Fruit fly (Drosophila melanogaster): ENCODE data around the gene CG7083.

CG7083 gene

DNA sequence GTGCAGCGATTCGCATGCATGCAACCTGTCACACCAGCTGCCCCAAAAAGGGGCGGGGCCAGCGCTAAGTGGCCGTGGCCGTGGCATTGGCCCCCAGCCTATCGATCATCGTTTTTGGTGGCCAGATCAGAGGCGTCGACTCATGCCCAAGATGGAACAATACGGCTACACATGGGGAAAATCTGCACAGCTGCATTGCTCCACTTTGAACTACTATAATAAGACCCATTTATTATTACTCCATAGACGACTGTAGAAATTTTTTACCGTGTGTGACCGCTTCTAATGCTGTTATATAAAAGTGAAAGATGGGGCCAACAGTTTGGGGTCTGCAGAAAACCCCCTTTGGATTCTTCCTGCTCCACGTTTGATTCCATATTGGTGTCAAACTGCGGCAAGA is 43.4 kb downstream of the CG7083 start (continued):
- TF ChIP-seq CG8319 (GFP tag; optimal IDR thresholded peaks at IDR 0.05): no peak
- no peak for TF ChIP-seq CG34406 (GFP tag; optimal IDR thresholded peaks at IDR 0.05)
- TF ChIP-seq Eip75B (GFP tag; optimal IDR thresholded peaks at IDR 0.05): no peak
- no peak for TF ChIP-seq Ets21C (GFP tag; optimal IDR thresholded peaks at IDR 0.05)
- TF ChIP-seq CG3032 (tag; optimal IDR thresholded peaks at IDR 0.05): no peak
- TF ChIP-seq CG31627 (GFP tag; optimal IDR thresholded peaks at IDR 0.05): no peak
- TF ChIP-seq lz (GFP tag; optimal IDR thresholded peaks at IDR 0.05): no peak
- peak; percentile 60 for TF ChIP-seq CG8119 (GFP tag; IDR thresholded peaks at IDR 0.05)
- TF ChIP-seq CG6163 (GFP tag; IDR thresholded peaks at IDR 0.05): no peak
- TF ChIP-seq Hr38 (GFP tag; optimal IDR thresholded peaks at IDR 0.05): no peak
- no peak for TF ChIP-seq CG3919 (GFP tag; optimal IDR thresholded peaks at IDR 0.05)
- TF ChIP-seq achi (GFP tag; optimal IDR thresholded peaks at IDR 0.05): peak; percentile 27
- no peak for TF ChIP-seq esn (GFP tag; optimal IDR thresholded peaks at IDR 0.05)
- TF ChIP-seq Smox (GFP tag; optimal IDR thresholded peaks at IDR 0.05): no peak
- no peak for TF ChIP-seq dsx (GFP tag; optimal IDR thresholded peaks at IDR 0.05; ENCODE audit: poor library complexity, severe bottlenecking)
- no peak for TF ChIP-seq Sox15 (GFP tag; optimal IDR thresholded peaks at IDR 0.05)
- TF ChIP-seq salr (GFP tag; optimal IDR thresholded peaks at IDR 0.05): peak in 1 of 2 experiments; percentile 59
- no peak for TF ChIP-seq CG6854 (GFP tag; optimal IDR thresholded peaks at IDR 0.05)
- peak; percentile 84 for TF ChIP-seq CG32006 (GFP tag; optimal IDR thresholded peaks at IDR 0.05)
- TF ChIP-seq CG7368 (GFP tag; optimal IDR thresholded peaks at IDR 0.05): no peak
- no peak for TF ChIP-seq Gug (GFP tag; IDR thresholded peaks at IDR 0.05)
- TF ChIP-seq fd85E (GFP tag; optimal IDR thresholded peaks at IDR 0.05): no peak
- no peak for TF ChIP-seq Sox14 (GFP tag; optimal IDR thresholded peaks at IDR 0.05)
- peak; percentile 59 for TF ChIP-seq CG4318 (GFP tag; optimal IDR thresholded peaks at IDR 0.05)
- peak; percentile 21 for TF ChIP-seq CG6276 (GFP tag; optimal IDR thresholded peaks at IDR 0.05)
- no peak for TF ChIP-seq Blimp-1 (GFP tag; optimal IDR thresholded peaks at IDR 0.05)
- no peak for TF ChIP-seq CG6792 (GFP tag; optimal IDR thresholded peaks at IDR 0.05)
- no peak for TF ChIP-seq Sox102F (GFP tag; optimal IDR thresholded peaks at IDR 0.05)
- no peak for TF ChIP-seq Lpt (GFP tag; optimal IDR thresholded peaks at IDR 0.05)
- no peak for TF ChIP-seq CG11294 (GFP tag; IDR thresholded peaks at IDR 0.05)
- TF ChIP-seq CG6808 (GFP tag; optimal IDR thresholded peaks at IDR 0.05): no peak
- TF ChIP-seq pdm3 (GFP tag; optimal IDR thresholded peaks at IDR 0.05): peak; percentile 23
- TF ChIP-seq Hr39 (GFP tag; optimal IDR thresholded peaks at IDR 0.05): no peak

- TF ChIP-seq svp (GFP tag) (peak; percentile 89), cyc (GFP tag; optimal IDR thresholded peaks at IDR 0.05) (peak; percentile 70), Hr4 (GFP tag; optimal IDR thresholded peaks at IDR 0.05) (peak; percentile 81), CG3919 (GFP tag; optimal IDR thresholded peaks at IDR 0.05) (peak; percentile 88), CG6276 (GFP tag; optimal IDR thresholded peaks at IDR 0.05) (peak; percentile 77), Lpt (GFP tag; optimal IDR thresholded peaks at IDR 0.05) (peak; percentile 70), CG4318 (GFP tag; optimal IDR thresholded peaks at IDR 0.05) (peak; percentile 82), Hr39 (GFP tag; optimal IDR thresholded peaks at IDR 0.05) (peak; percentile 81), CG7368 (GFP tag; optimal IDR thresholded peaks at IDR 0.05) (peak; percentile 78), CG11294 (GFP tag; IDR thresholded peaks at IDR 0.05) (peak; percentile 16; the same call in 1 of the 2 replicates), salr (GFP tag; optimal IDR thresholded peaks at IDR 0.05) (peak; percentile 61 to 87), Eip75B (GFP tag; optimal IDR thresholded peaks at IDR 0.05) (peak; percentile 88), net (GFP tag; optimal IDR thresholded peaks at IDR 0.05) (peak; percentile 87), CG32006 (GFP tag; optimal IDR thresholded peaks at IDR 0.05) (peak; percentile 94), Ets96B (tag; optimal IDR thresholded peaks at IDR 0.05) (peak; percentile 68), achi (GFP tag; optimal IDR thresholded peaks at IDR 0.05) (peak; percentile 86), CG16779 (tag; optimal IDR thresholded peaks at IDR 0.05) (peak; percentile 73), CG9139 (GFP tag; optimal IDR thresholded peaks at IDR 0.05) (peak; percentile 56), CG11762 (GFP tag; optimal IDR thresholded peaks at IDR 0.05; ENCODE audit: insufficient read depth) (peak; percentile 85), Ets21C (GFP tag; optimal IDR thresholded peaks at IDR 0.05) (peak; percentile 47), CG15336 (GFP tag; IDR thresholded peaks at IDR 0.05) (peak; percentile 85), vri (GFP tag; optimal IDR thresholded peaks at IDR 0.05) (peak; percentile 20), fd85E (GFP tag; optimal IDR thresholded peaks at IDR 0.05) (peak; percentile 57), fd59A (GFP tag; optimal IDR thresholded peaks at IDR 0.05) (peak; percentile 78), Gug (GFP tag; IDR thresholded peaks at IDR 0.05) (peak; percentile 62), CG3032 (tag; optimal IDR thresholded peaks at IDR 0.05) (peak; percentile 79), ss (GFP tag; optimal IDR thresholded peaks at IDR 0.05) (peak in 1 of 2 experiments; percentile 83), CG1621 (tag; optimal IDR thresholded peaks at IDR 0.05) (peak; percentile 66), Met (GFP tag; optimal IDR thresholded peaks at IDR 0.05) (peak; percentile 77), CG8319 (GFP tag; optimal IDR thresholded peaks at IDR 0.05) (peak; percentile 69), eg (GFP tag; IDR thresholded peaks at IDR 0.05) (peak; percentile 60), Sox15 (GFP tag; optimal IDR thresholded peaks at IDR 0.05) (peak; percentile 78), Eip93F (GFP tag; optimal IDR thresholded peaks at IDR 0.05) (no peak)
Observed at dm6 chr3L:8385055-8385454, 44.5 kb downstream of the CG7083 start.

Measured in whole organism, prepupa.